Fruit fly (Drosophila melanogaster): Measurements from ENCODE around the gene CG13064.

The CG13064 gene

dm6 chr3L:16279987-16280454, at the start of gene CG13064:
Gene CG13064, plus strand, starts transcription at chr3L:16280404.
- no peak for TF ChIP-seq CG8478 (optimal IDR thresholded peaks at IDR 0.05)
- TF ChIP-seq CTCF (optimal IDR thresholded peaks at IDR 0.05) = no peak

- peak in 1 of 2 experiments; percentile 40 for TF ChIP-seq CTCF (optimal IDR thresholded peaks at IDR 0.05)
- TF ChIP-seq CG8478 (optimal IDR thresholded peaks at IDR 0.05) = no peak
These were observed 48.3 kb upstream of the CG13064 start, which contains the start of the genes PDCD-5 and MED10 for dm6 chr3L:16231857-16232256. Gene PDCD-5, minus strand, starts transcription at chr3L:16232038. Gene MED10, plus strand, starts transcription at chr3L:16232084.

dm6 chr3L:16232924-16233323, 47.3 kb upstream of the CG13064 start, which contains the start of gene Hsc20:
Gene Hsc20, plus strand, starts transcription at chr3L:16233127.
- TF ChIP-seq CG8478 (optimal IDR thresholded peaks at IDR 0.05) = no peak
- TF ChIP-seq CTCF (optimal IDR thresholded peaks at IDR 0.05) = no peak

- TF ChIP-seq CG8478 (optimal IDR thresholded peaks at IDR 0.05) (no peak), CTCF (optimal IDR thresholded peaks at IDR 0.05) (no peak)
These were observed 46.2 kb upstream of the CG13064 start for dm6 chr3L:16233850-16234494.

- TF ChIP-seq CTCF (optimal IDR thresholded peaks at IDR 0.05) (no peak), CG8478 (optimal IDR thresholded peaks at IDR 0.05) (no peak)
These were observed 38.9 kb upstream of the CG13064 start for dm6 chr3L:16241296-16241695.

dm6 chr3L:16252255-16252654, 27.9 kb upstream of the CG13064 start, which contains the start of gene CG13055:
Gene CG13055, minus strand, starts transcription at chr3L:16252355.
- no peak for TF ChIP-seq CTCF (optimal IDR thresholded peaks at IDR 0.05)

- TF ChIP-seq CG8478 (optimal IDR thresholded peaks at IDR 0.05) (no peak), CTCF (optimal IDR thresholded peaks at IDR 0.05) (no peak)
These were observed 23.0 kb upstream of the CG13064 start, which contains the start of gene CG13054 for dm6 chr3L:16257118-16257627. Gene CG13054, minus strand, starts transcription at chr3L:16257191.

dm6 chr3L:16259552-16259951, 20.7 kb upstream of the CG13064 start, which contains the start of gene CG13053:
Gene CG13053, minus strand, starts transcription at chr3L:16259722.
- TF ChIP-seq CG8478 (optimal IDR thresholded peaks at IDR 0.05) (no peak), CTCF (optimal IDR thresholded peaks at IDR 0.05) (no peak)

- no peak for TF ChIP-seq CG8478 (optimal IDR thresholded peaks at IDR 0.05)
- TF ChIP-seq CTCF (optimal IDR thresholded peaks at IDR 0.05) = no peak
These were observed 18.7 kb upstream of the CG13064 start, which contains the start of gene CG34247 for dm6 chr3L:16261505-16261904. Gene CG34247, minus strand, starts transcription at chr3L:16261605.

- TF ChIP-seq CG8478 (optimal IDR thresholded peaks at IDR 0.05) (no peak), CTCF (optimal IDR thresholded peaks at IDR 0.05) (no peak)
These were observed 17.8 kb upstream of the CG13064 start, which contains the start of gene CG13071 for dm6 chr3L:16262440-16262839. Gene CG13071, plus strand, starts transcription at chr3L:16262740.

dm6 chr3L:16263043-16263442, 17.2 kb upstream of the CG13064 start, which contains the start of gene CG13070:
Gene CG13070, plus strand, starts transcription at chr3L:16263343.
- no peak for TF ChIP-seq CG8478 (optimal IDR thresholded peaks at IDR 0.05)
- no peak for TF ChIP-seq CTCF (optimal IDR thresholded peaks at IDR 0.05)

- TF ChIP-seq CG8478 (optimal IDR thresholded peaks at IDR 0.05) (no peak), CTCF (optimal IDR thresholded peaks at IDR 0.05) (no peak)
These were observed 15.2 kb upstream of the CG13064 start, which contains the start of the genes CG13051 and CG13069 for dm6 chr3L:16265000-16265399. Gene CG13051, minus strand, starts transcription at chr3L:16265100. Gene CG13069, plus strand, starts transcription at chr3L:16265385.

- TF ChIP-seq CG8478 (optimal IDR thresholded peaks at IDR 0.05) (no peak), CTCF (optimal IDR thresholded peaks at IDR 0.05) (no peak)
These were observed 12.0 kb upstream of the CG13064 start, which contains the start of gene CG4950 for dm6 chr3L:16268106-16268733. Gene CG4950, minus strand, starts transcription at chr3L:16268156.

- TF ChIP-seq CG8478 (optimal IDR thresholded peaks at IDR 0.05) (no peak), CTCF (optimal IDR thresholded peaks at IDR 0.05) (no peak)
These were observed 11.1 kb upstream of the CG13064 start, which contains the start of gene CG13068 for dm6 chr3L:16269092-16269491. Gene CG13068, plus strand, starts transcription at chr3L:16269392.

dm6 chr3L:16270802-16271332, 9.3 kb upstream of the CG13064 start, which contains the start of the genes CG34248 and CG13067:
Gene CG34248, minus strand, starts transcription at chr3L:16270902.
Gene CG13067, plus strand, starts transcription at chr3L:16271282.
- TF ChIP-seq CG8478 (optimal IDR thresholded peaks at IDR 0.05) = no peak
- no peak for TF ChIP-seq CTCF (optimal IDR thresholded peaks at IDR 0.05)
